Fruit fly (Drosophila melanogaster) whole organism, prepupa: ENCODE results near the gene Eig71Ed.

Experiments
- Blimp-1 ChIP-seq: fragments of 200-800 bp; sonication (Bioruptor generic); optimal IDR thresholded peaks from 3 replicates; lab custom pipeline; 2017; ENCODE audit warnings: missing biosample characterization, missing genetic modification characterization, mild to moderate bottlenecking, moderate library complexity, missing genetic modification reagents
- CG10631 ChIP-seq: fragments of 200-800 bp; sonication (Bioruptor generic); optimal IDR thresholded peaks from 2 replicates; lab custom pipeline; 2016; ENCODE audit warnings: missing biosample characterization, missing genetic modification characterization
- CG10669 ChIP-seq: fragments of 200-800 bp; sonication (Bioruptor generic); optimal IDR thresholded peaks from 3 replicates; lab custom pipeline; 2018; ENCODE audit warnings: missing biosample characterization, mild to moderate bottlenecking, missing genetic modification characterization, moderate library complexity
- CG11762 ChIP-seq: fragments of 200-800 bp; sonication (Bioruptor generic); optimal IDR thresholded peaks from 3 replicates; lab custom pipeline; 2016; ENCODE audit warnings: missing biosample characterization, missing genetic modification characterization; ENCODE audit not compliant: insufficient read depth
- CG11902 ChIP-seq: fragments of 200-800 bp; sonication (Bioruptor generic); optimal IDR thresholded peaks from 3 replicates; lab custom pipeline; 2016; ENCODE audit warnings: missing biosample characterization, missing genetic modification characterization
- CG1621 ChIP-seq: fragments of 200-800 bp; sonication (Bioruptor generic); optimal IDR thresholded peaks from 3 replicates; lab custom pipeline; 2018; ENCODE audit warnings: missing biosample characterization, mild to moderate bottlenecking, missing genetic modification characterization
- CG3032 ChIP-seq: fragments of 200-800 bp; optimal IDR thresholded peaks from 2 replicates; lab custom pipeline; 2019; ENCODE audit warnings: missing biosample characterization, mild to moderate bottlenecking, missing genetic modification characterization, moderate library complexity
- CG31627 ChIP-seq: fragments of 200-800 bp; sonication (Bioruptor generic); optimal IDR thresholded peaks from 3 replicates; lab custom pipeline; 2016; ENCODE audit warnings: missing biosample characterization, missing genetic modification characterization
- CG34406 ChIP-seq: fragments of 200-800 bp; sonication (Bioruptor generic); optimal IDR thresholded peaks from 3 replicates; lab custom pipeline; 2016; ENCODE audit warnings: missing biosample characterization, missing genetic modification characterization
- CG4318 ChIP-seq: fragments of 200-800 bp; sonication (Bioruptor generic); optimal IDR thresholded peaks from 3 replicates; lab custom pipeline; 2017; ENCODE audit warnings: missing biosample characterization, mild to moderate bottlenecking, missing genetic modification characterization
- CG6163 ChIP-seq: fragments of 200-800 bp; sonication (Bioruptor generic); IDR thresholded peaks from 3 replicates; pipeline ENCODE4 v1.3.6; 2022; ENCODE audit warnings: missing biosample characterization, missing genetic modification characterization
- CG6276 ChIP-seq: fragments of 200-800 bp; sonication (Bioruptor generic); optimal IDR thresholded peaks from 2 replicates; lab custom pipeline; 2017; ENCODE audit warnings: missing biosample characterization, mild to moderate bottlenecking, missing genetic modification characterization
- CG6792 ChIP-seq: fragments of 200-800 bp; sonication (Bioruptor generic); optimal IDR thresholded peaks from 3 replicates; lab custom pipeline; 2016; ENCODE audit warnings: missing biosample characterization, missing genetic modification characterization
- CG6808 ChIP-seq: fragments of 200-800 bp; sonication (Bioruptor generic); optimal IDR thresholded peaks from 3 replicates; lab custom pipeline; 2017; ENCODE audit warnings: missing biosample characterization, missing genetic modification characterization, mild to moderate bottlenecking, moderate library complexity, missing genetic modification reagents
- CG6854 ChIP-seq: fragments of 200-800 bp; sonication (Bioruptor generic); optimal IDR thresholded peaks from 2 replicates; lab custom pipeline; 2017; ENCODE audit warnings: missing biosample characterization, mild to moderate bottlenecking, missing genetic modification characterization
- CG7368 ChIP-seq: fragments of 200-800 bp; sonication (Bioruptor generic); optimal IDR thresholded peaks from 3 replicates; lab custom pipeline; 2016; ENCODE audit warnings: missing biosample characterization, missing genetic modification characterization
- CG8119 ChIP-seq: fragments of 200-800 bp; sonication (Bioruptor generic); IDR thresholded peaks from 3 replicates; pipeline ENCODE4 v1.3.6; 2022; ENCODE audit warnings: missing biosample characterization, missing genetic modification characterization
- CG8319 ChIP-seq: fragments of 200-800 bp; sonication (Bioruptor generic); optimal IDR thresholded peaks from 3 replicates; lab custom pipeline; 2016; ENCODE audit warnings: missing biosample characterization, missing genetic modification characterization
- CG8632 ChIP-seq: fragments of 200-800 bp; sonication (Bioruptor generic); optimal IDR thresholded peaks from 3 replicates; lab custom pipeline; 2016; ENCODE audit warnings: missing biosample characterization, missing genetic modification characterization
- CG9139 ChIP-seq: fragments of 200-800 bp; sonication (Bioruptor generic); optimal IDR thresholded peaks from 3 replicates; lab custom pipeline; 2017; ENCODE audit warnings: missing biosample characterization, mild to moderate bottlenecking, missing genetic modification characterization
- Eip75B ChIP-seq: fragments of 200-800 bp; sonication (Bioruptor generic); optimal IDR thresholded peaks from 3 replicates; lab custom pipeline; 2016; ENCODE audit warnings: missing biosample characterization, missing genetic modification characterization
- Eip78C ChIP-seq: fragments of 200-800 bp; sonication (Bioruptor generic); peaks from one replicate; lab custom pipeline; 2016; ENCODE audit warnings: missing biosample characterization, missing genetic modification characterization
- Ets21C ChIP-seq: fragments of 200-800 bp; sonication (Bioruptor generic); optimal IDR thresholded peaks from 3 replicates; lab custom pipeline; 2016; ENCODE audit warnings: missing biosample characterization, missing genetic modification characterization
- Ets96B ChIP-seq: fragments of 200-800 bp; optimal IDR thresholded peaks from 2 replicates; lab custom pipeline; 2019; ENCODE audit warnings: missing biosample characterization, mild to moderate bottlenecking, missing genetic modification characterization, moderate library complexity
- Gug ChIP-seq: fragments of 200-800 bp; sonication (Bioruptor generic); IDR thresholded peaks from 2 replicates; pipeline ENCODE4 v1.3.6; 2022; ENCODE audit warnings: missing biosample characterization, missing genetic modification characterization
- Hr39 ChIP-seq: fragments of 200-800 bp; sonication (Bioruptor generic); optimal IDR thresholded peaks from 2 replicates; lab custom pipeline; 2016; ENCODE audit warnings: missing biosample characterization, missing genetic modification characterization
- Hr4 ChIP-seq: fragments of 200-800 bp; sonication (Bioruptor generic); optimal IDR thresholded peaks from 3 replicates; lab custom pipeline; 2016; ENCODE audit warnings: missing biosample characterization, missing genetic modification characterization
- Lpt ChIP-seq: fragments of 200-800 bp; sonication (Bioruptor generic); optimal IDR thresholded peaks from 3 replicates; lab custom pipeline; 2016; ENCODE audit warnings: missing biosample characterization, missing genetic modification characterization
- Met ChIP-seq: fragments of 200-800 bp; sonication (Bioruptor generic); optimal IDR thresholded peaks from 3 replicates; lab custom pipeline; 2016; ENCODE audit warnings: missing biosample characterization, missing genetic modification characterization
- OdsH ChIP-seq: fragments of 200-800 bp; sonication (Bioruptor generic); optimal IDR thresholded peaks from 3 replicates; lab custom pipeline; 2016; ENCODE audit warnings: missing biosample characterization, missing genetic modification characterization
- Smox ChIP-seq: fragments of 200-800 bp; sonication (Bioruptor generic); optimal IDR thresholded peaks from 3 replicates; lab custom pipeline; 2016; ENCODE audit warnings: missing biosample characterization, missing genetic modification characterization
- Sox102F ChIP-seq: fragments of 200-800 bp; sonication (Bioruptor generic); optimal IDR thresholded peaks from 2 replicates; lab custom pipeline; 2016; ENCODE audit warnings: missing biosample characterization, mild to moderate bottlenecking, missing genetic modification characterization
- Sox14 ChIP-seq: fragments of 200-800 bp; sonication (Bioruptor generic); optimal IDR thresholded peaks from 3 replicates; lab custom pipeline; 2016; ENCODE audit warnings: missing biosample characterization, missing genetic modification characterization
- acj6 ChIP-seq: fragments of 200-800 bp; sonication (Bioruptor generic); optimal IDR thresholded peaks from 3 replicates; lab custom pipeline; 2016; ENCODE audit warnings: missing biosample characterization, missing genetic modification characterization
- cyc ChIP-seq: fragments of 200-800 bp; sonication (Bioruptor generic); optimal IDR thresholded peaks from 3 replicates; lab custom pipeline; 2016; ENCODE audit warnings: missing biosample characterization, missing genetic modification characterization
- dac ChIP-seq: fragments of 200-800 bp; sonication (Bioruptor generic); optimal IDR thresholded peaks from 2 replicates; lab custom pipeline; 2017; ENCODE audit warnings: missing biosample characterization, mild to moderate bottlenecking, missing genetic modification characterization
- dsx ChIP-seq: fragments of 200-800 bp; optimal IDR thresholded peaks from 3 replicates; lab custom pipeline; 2019; ENCODE audit warnings: missing biosample characterization, mild to moderate bottlenecking, missing genetic modification characterization, moderate library complexity; ENCODE audit not compliant: poor library complexity, severe bottlenecking
- eg ChIP-seq: fragments of 200-800 bp; sonication (Bioruptor generic); IDR thresholded peaks from 3 replicates; pipeline ENCODE4 v1.3.6; 2022; ENCODE audit warnings: missing biosample characterization, missing genetic modification characterization
- esn ChIP-seq: fragments of 200-800 bp; sonication (Bioruptor generic); optimal IDR thresholded peaks from 2 replicates; lab custom pipeline; 2016; ENCODE audit warnings: missing biosample characterization, mild to moderate bottlenecking, missing genetic modification characterization, moderate library complexity
- fd85E ChIP-seq: fragments of 200-800 bp; sonication (Bioruptor generic); optimal IDR thresholded peaks from 3 replicates; lab custom pipeline; 2016; ENCODE audit warnings: missing biosample characterization, missing genetic modification characterization
- lz ChIP-seq: fragments of 200-800 bp; sonication (Bioruptor generic); optimal IDR thresholded peaks from 3 replicates; lab custom pipeline; 2016; ENCODE audit warnings: missing biosample characterization, missing genetic modification characterization
- net ChIP-seq: fragments of 200-800 bp; sonication (Bioruptor generic); optimal IDR thresholded peaks from 3 replicates; lab custom pipeline; 2016; ENCODE audit warnings: missing biosample characterization, missing genetic modification characterization
- pdm3 ChIP-seq: fragments of 200-800 bp; sonication (Bioruptor generic); optimal IDR thresholded peaks from 3 replicates; lab custom pipeline; 2016; ENCODE audit warnings: missing biosample characterization, missing genetic modification characterization
- salr ChIP-seq, 2 experiments: fragments of 200-800 bp; sonication (Bioruptor generic); optimal IDR thresholded peaks; 3 replicates each; lab custom pipeline; 2016 to 2018; ENCODE audit warnings: missing biosample characterization in 2 of 2, missing genetic modification characterization in 2 of 2, mild to moderate bottlenecking in 1 of 2
- spab ChIP-seq: fragments of 200-800 bp; sonication (Bioruptor generic); optimal IDR thresholded peaks from 2 replicates; lab custom pipeline; 2017; ENCODE audit warnings: missing biosample characterization, mild to moderate bottlenecking, missing genetic modification characterization, missing genetic modification reagents
- ss ChIP-seq, 2 experiments: fragments of 200-800 bp; sonication (Bioruptor generic); optimal IDR thresholded peaks; 2 replicates in 1 of 2; 3 replicates in 1 of 2; lab custom pipeline; 2017 to 2018; ENCODE audit warnings: mild to moderate bottlenecking in 2 of 2, missing biosample characterization in 2 of 2, missing genetic modification characterization in 2 of 2, moderate library complexity in 1 of 2
- svp ChIP-seq: fragments of 200-800 bp; sonication (Bioruptor generic); peaks from one replicate; lab custom pipeline; 2016; ENCODE audit warnings: missing biosample characterization, missing genetic modification characterization

The Eig71Ed gene

dm6 chr3L:15699626-15700337, 47.4 kb downstream of the Eig71Ed start, which contains the start of gene comm2 (continued):
- TF ChIP-seq CG9139 (GFP tag; lab: Kevin White, UChicago), result no peak
- TF ChIP-seq eg (GFP tag; lab: Robert Waterston, UW), result peak; percentile 48; the same call in 1 of the 3 replicates
- no peak for TF ChIP-seq Gug (GFP tag; lab: Robert Waterston, UW)
- TF ChIP-seq CG4318 (GFP tag; lab: Kevin White, UChicago), result no peak
- no peak for TF ChIP-seq CG8632
- TF ChIP-seq CG8319, result no peak
- no peak for TF ChIP-seq CG6276 (GFP tag; lab: Kevin White, UChicago)
- no peak for TF ChIP-seq Smox (GFP tag; lab: Kevin White, UChicago)
- peak; percentile 39 for TF ChIP-seq Blimp-1 (GFP tag; lab: Kevin White, UChicago)
- TF ChIP-seq CG7368 (GFP tag; lab: Kevin White, UChicago), result no peak
- no peak for TF ChIP-seq CG31627
- TF ChIP-seq Sox14, result no peak
- TF ChIP-seq CG10669, result no peak
- no peak for TF ChIP-seq salr (GFP tag; optimal IDR thresholded peaks at IDR 0.05; lab: Kevin White, UChicago)
- no peak for TF ChIP-seq CG11762 (GFP tag; lab: Kevin White, UChicago)
- no peak for TF ChIP-seq Eip78C (GFP tag; lab: Kevin White, UChicago)
- no peak for TF ChIP-seq CG8119 (GFP tag; lab: Robert Waterston, UW)
- no peak for TF ChIP-seq Lpt
- no peak for TF ChIP-seq CG3032 (tag; lab: Kevin White, UChicago)
- no peak for TF ChIP-seq Hr39
- TF ChIP-seq net (GFP tag; lab: Kevin White, UChicago), result no peak
- no peak for TF ChIP-seq Met (GFP tag; lab: Kevin White, UChicago)
- peak in 1 of 2 experiments; percentile 15 for TF ChIP-seq ss (GFP tag; optimal IDR thresholded peaks at IDR 0.05; lab: Kevin White, UChicago)
- TF ChIP-seq acj6 (GFP tag; lab: Kevin White, UChicago), result no peak
- no peak for TF ChIP-seq CG6163 (GFP tag; lab: Robert Waterston, UW)
- no peak for TF ChIP-seq CG6808
- no peak for TF ChIP-seq cyc
- no peak for TF ChIP-seq Hr4 (GFP tag; lab: Kevin White, UChicago)
- TF ChIP-seq dsx (GFP tag; lab: Kevin White, UChicago), result no peak
- TF ChIP-seq CG11902, result no peak
- TF ChIP-seq esn, result no peak
- peak; percentile 33 for TF ChIP-seq Sox102F (GFP tag; lab: Kevin White, UChicago)
- no peak for TF ChIP-seq OdsH
- no peak for TF ChIP-seq Eip75B (GFP tag; lab: Kevin White, UChicago)
- no peak for TF ChIP-seq lz (GFP tag; lab: Kevin White, UChicago)
- TF ChIP-seq Ets96B (tag; lab: Kevin White, UChicago), result no peak
- no peak for TF ChIP-seq CG6854 (GFP tag; lab: Kevin White, UChicago)
- no peak for TF ChIP-seq CG34406 (GFP tag; lab: Kevin White, UChicago)
- TF ChIP-seq pdm3, result no peak
- no peak for TF ChIP-seq svp (GFP tag; lab: Kevin White, UChicago)

- TF ChIP-seq CG6792, result peak; percentile 72
- TF ChIP-seq Gug (GFP tag; lab: Robert Waterston, UW), result no peak
- no peak for TF ChIP-seq CG6276 (GFP tag; lab: Kevin White, UChicago)
- peak; percentile 91 for TF ChIP-seq esn
- peak; percentile 83 for TF ChIP-seq CG10631 (GFP tag; lab: Kevin White, UChicago)
- TF ChIP-seq salr (GFP tag; optimal IDR thresholded peaks at IDR 0.05; lab: Kevin White, UChicago), result peak; percentile 20 to 83
- TF ChIP-seq pdm3, result peak; percentile 75
- no peak for TF ChIP-seq CG7368 (GFP tag; lab: Kevin White, UChicago)
- peak; percentile 77 for TF ChIP-seq CG34406 (GFP tag; lab: Kevin White, UChicago)
- no peak for TF ChIP-seq CG1621 (tag; lab: Kevin White, UChicago)
- TF ChIP-seq Hr4 (GFP tag; lab: Kevin White, UChicago), result no peak
- peak; percentile 49 for TF ChIP-seq CG8319
- peak; percentile 62 for TF ChIP-seq net (GFP tag; lab: Kevin White, UChicago)
- no peak for TF ChIP-seq dac (GFP tag; lab: Kevin White, UChicago)
- peak; percentile 35 to 55 for TF ChIP-seq ss (GFP tag; optimal IDR thresholded peaks at IDR 0.05; lab: Kevin White, UChicago)
- peak; percentile 49 for TF ChIP-seq Met (GFP tag; lab: Kevin White, UChicago)
- peak; percentile 66 for TF ChIP-seq spab (GFP tag; lab: Kevin White, UChicago)
- TF ChIP-seq CG11902, result peak; percentile 39
- TF ChIP-seq CG6808, result peak; percentile 79
- no peak for TF ChIP-seq fd85E
- peak; percentile 62 for TF ChIP-seq Ets21C (GFP tag; lab: Kevin White, UChicago)
- peak; percentile 61 for TF ChIP-seq CG6854 (GFP tag; lab: Kevin White, UChicago)
- TF ChIP-seq Eip78C (GFP tag; lab: Kevin White, UChicago), result peak; percentile 97
- TF ChIP-seq Smox (GFP tag; lab: Kevin White, UChicago), result peak; percentile 89
Measured at dm6 chr3L:15700338-15700966, 48.1 kb downstream of the Eig71Ed start.
